Fruit fly (Drosophila melanogaster) whole organism, wandering third instar larva: ENCODE measurements around the gene Dop1R2.

Source experiments
- Abd-B ChIP-seq: fragments of >200 bp; optimal IDR thresholded peaks from 2 replicates; lab custom pipeline; 2017; ENCODE audit warnings: missing biosample characterization, missing genetic modification characterization
- CG32264 ChIP-seq: fragments of 200-800 bp; sonication (Bioruptor generic); optimal IDR thresholded peaks from 2 replicates; lab custom pipeline; 2016; ENCODE audit warnings: missing biosample characterization, missing genetic modification characterization
- CrebA ChIP-seq: fragments of 200-800 bp; sonication (Bioruptor generic); optimal IDR thresholded peaks from 2 replicates; lab custom pipeline; 2016; ENCODE audit warnings: missing biosample characterization, mild to moderate bottlenecking, missing genetic modification characterization, borderline replicate concordance
- Dfd ChIP-seq: fragments of >200 bp; optimal IDR thresholded peaks from 2 replicates; lab custom pipeline; 2017; ENCODE audit warnings: missing biosample characterization, missing genetic modification characterization
- Dif ChIP-seq: fragments of 200-275, 200-300 bp; sonication (Bioruptor generic); optimal IDR thresholded peaks from 2 replicates; lab custom pipeline; 2018; ENCODE audit warnings: missing biosample characterization, missing genetic modification characterization; ENCODE audit not compliant: partially characterized antibody
- GATAd ChIP-seq: sonication (Bioruptor generic); optimal IDR thresholded peaks from 2 replicates; lab custom pipeline; 2016; ENCODE audit warnings: missing biosample characterization, missing genetic modification characterization
- HLH106 ChIP-seq: fragments of 200-800 bp; optimal IDR thresholded peaks from 3 replicates; lab custom pipeline; 2019; ENCODE audit warnings: missing biosample characterization, mild to moderate bottlenecking, missing genetic modification characterization, moderate library complexity
- Hr78 ChIP-seq: fragments of >200 bp; optimal IDR thresholded peaks from 2 replicates; lab custom pipeline; 2017; ENCODE audit warnings: missing biosample characterization, missing genetic modification characterization
- Hr83 ChIP-seq: fragments of 200-300 bp; sonication (Bioruptor generic); optimal IDR thresholded peaks from 2 replicates; lab custom pipeline; 2016; ENCODE audit warnings: missing biosample characterization, mild to moderate bottlenecking, missing genetic modification characterization, moderate library complexity; ENCODE audit not compliant: poor library complexity, severe bottlenecking
- Jra ChIP-seq: sonication (Bioruptor generic); optimal IDR thresholded peaks from 2 replicates; lab custom pipeline; 2016; ENCODE audit warnings: missing biosample characterization, missing genetic modification characterization
- Myc ChIP-seq: fragments of >200 bp; optimal IDR thresholded peaks from 2 replicates; lab custom pipeline; 2017
- N ChIP-seq: fragments of >200 bp; optimal IDR thresholded peaks from 2 replicates; lab custom pipeline; 2018; ENCODE audit warnings: missing biosample characterization, missing external identifiers, missing genetic modification characterization
- OdsH ChIP-seq: fragments of 200-800 bp; sonication (Bioruptor generic); optimal IDR thresholded peaks from 2 replicates; lab custom pipeline; 2016; ENCODE audit warnings: missing biosample characterization, mild to moderate bottlenecking, missing genetic modification characterization
- Rel ChIP-seq, 2 experiments: fragments of 200-800 bp; sonication (Bioruptor generic) in 1 of 2; optimal IDR thresholded peaks; 2 replicates in 1 of 2; 3 replicates in 1 of 2; lab custom pipeline; 2016 to 2019; ENCODE audit warnings: mild to moderate bottlenecking in 2 of 2, missing biosample characterization in 2 of 2, missing genetic modification characterization in 2 of 2, moderate library complexity in 1 of 2
- Vsx2 ChIP-seq: fragments of 200-300, 225-300 bp; sonication (Bioruptor generic); optimal IDR thresholded peaks from 2 replicates; lab custom pipeline; 2018; ENCODE audit warnings: missing biosample characterization, missing genetic modification characterization; ENCODE audit not compliant: partially characterized antibody
- br ChIP-seq: fragments of 200-800 bp; sonication (Bioruptor generic); optimal IDR thresholded peaks from 2 replicates; lab custom pipeline; 2016; ENCODE audit warnings: missing biosample characterization, missing genetic modification characterization
- brk ChIP-seq: fragments of 200-800 bp; sonication (Bioruptor generic); optimal IDR thresholded peaks from 2 replicates; lab custom pipeline; 2016; ENCODE audit warnings: missing biosample characterization, mild to moderate bottlenecking, missing genetic modification characterization
- dl ChIP-seq, 2 experiments: fragments of 175-275, 200-275 bp in 1 of 2; fragments of 200-275 bp in 1 of 2; sonication (Bioruptor generic); optimal IDR thresholded peaks; lab custom pipeline; 2018; ENCODE audit warnings: mild to moderate bottlenecking in 2 of 2, missing biosample characterization in 2 of 2, missing genetic modification characterization in 2 of 2, moderate library complexity in 2 of 2; ENCODE audit not compliant: partially characterized antibody in 2 of 2, insufficient read depth in 1 of 2
- dmrt93B ChIP-seq: fragments of 200-800 bp; sonication (Bioruptor generic); optimal IDR thresholded peaks from 2 replicates; lab custom pipeline; 2018; ENCODE audit warnings: missing biosample characterization, mild to moderate bottlenecking, missing genetic modification characterization
- ey ChIP-seq: fragments of 200-800 bp; sonication (Bioruptor generic); optimal IDR thresholded peaks from 2 replicates; lab custom pipeline; 2016; ENCODE audit warnings: missing biosample characterization, missing genetic modification characterization
- foxo ChIP-seq, 2 experiments: fragments of 200-800 bp; sonication (Bioruptor generic); optimal IDR thresholded peaks; 2 replicates in 1 of 2; 3 replicates in 1 of 2; lab custom pipeline; 2016 to 2017; ENCODE audit warnings: missing biosample characterization in 2 of 2, missing genetic modification characterization in 2 of 2
- h ChIP-seq: fragments of 200-800 bp; sonication (Bioruptor generic); optimal IDR thresholded peaks from 3 replicates; lab custom pipeline; 2016; ENCODE audit warnings: missing biosample characterization, mild to moderate bottlenecking, missing genetic modification characterization
- pan ChIP-seq: fragments of >200 bp; optimal IDR thresholded peaks from 2 replicates; lab custom pipeline; 2017
- psq ChIP-seq: fragments of 200-800 bp; sonication (Bioruptor generic); optimal IDR thresholded peaks from 3 replicates; lab custom pipeline; 2017; ENCODE audit warnings: missing biosample characterization, mild to moderate bottlenecking, missing genetic modification characterization, moderate library complexity
- rgr ChIP-seq: fragments of 200-800 bp; sonication (Bioruptor generic); optimal IDR thresholded peaks from 3 replicates; lab custom pipeline; 2016; ENCODE audit warnings: missing biosample characterization, mild to moderate bottlenecking, missing genetic modification characterization
- sv ChIP-seq: fragments of 200-800 bp; sonication (Bioruptor generic); optimal IDR thresholded peaks from 3 replicates; lab custom pipeline; 2016; ENCODE audit warnings: missing biosample characterization, missing genetic modification characterization
- tai ChIP-seq: sonication (Bioruptor generic); optimal IDR thresholded peaks from 2 replicates; lab custom pipeline; 2016; ENCODE audit warnings: missing biosample characterization, missing genetic modification characterization
- usp ChIP-seq: fragments of >200 bp; optimal IDR thresholded peaks from 2 replicates; lab custom pipeline; 2017; ENCODE audit warnings: missing biosample characterization, missing genetic modification characterization
- woc ChIP-seq: sonication (Bioruptor generic); optimal IDR thresholded peaks from 2 replicates; lab custom pipeline; 2016; ENCODE audit warnings: missing biosample characterization, mild to moderate bottlenecking, missing genetic modification characterization

Dop1R2 gene

dm6 chr3R:29672156-29672555, 12.4 kb upstream of the Dop1R2 start, which contains the start of gene ppk19:
ppk19 (plus strand) TSS chr3R:29672456.
- TF ChIP-seq OdsH (GFP tag; lab: Kevin White, UChicago) (no peak), HLH106 (tag; lab: Kevin White, UChicago) (no peak), foxo (GFP tag; optimal IDR thresholded peaks at IDR 0.05; lab: Kevin White, UChicago) (no peak), Dif (no peak), usp (GFP tag; lab: Kevin White, UChicago) (no peak), dl (GFP tag; optimal IDR thresholded peaks at IDR 0.05; lab: Kevin White, UChicago; ENCODE audit: insufficient read depth in 1 of 2, partially characterized antibody in 2 of 2) (no peak), Hr83 (no peak), N (GFP tag; lab: Kevin White, UChicago) (no peak), GATAd (no peak), br (no peak), Vsx2 (GFP tag; lab: Kevin White, UChicago) (no peak), CrebA (GFP tag; lab: Kevin White, UChicago) (no peak), CG32264 (GFP tag; lab: Kevin White, UChicago) (no peak), Myc (lab: Kevin White, UChicago) (no peak), pan (lab: Kevin White, UChicago) (no peak), dmrt93B (GFP tag; lab: Kevin White, UChicago) (no peak), woc (GFP tag; lab: Kevin White, UChicago) (no peak), Dfd (GFP tag; lab: Kevin White, UChicago) (no peak)

DNA sequence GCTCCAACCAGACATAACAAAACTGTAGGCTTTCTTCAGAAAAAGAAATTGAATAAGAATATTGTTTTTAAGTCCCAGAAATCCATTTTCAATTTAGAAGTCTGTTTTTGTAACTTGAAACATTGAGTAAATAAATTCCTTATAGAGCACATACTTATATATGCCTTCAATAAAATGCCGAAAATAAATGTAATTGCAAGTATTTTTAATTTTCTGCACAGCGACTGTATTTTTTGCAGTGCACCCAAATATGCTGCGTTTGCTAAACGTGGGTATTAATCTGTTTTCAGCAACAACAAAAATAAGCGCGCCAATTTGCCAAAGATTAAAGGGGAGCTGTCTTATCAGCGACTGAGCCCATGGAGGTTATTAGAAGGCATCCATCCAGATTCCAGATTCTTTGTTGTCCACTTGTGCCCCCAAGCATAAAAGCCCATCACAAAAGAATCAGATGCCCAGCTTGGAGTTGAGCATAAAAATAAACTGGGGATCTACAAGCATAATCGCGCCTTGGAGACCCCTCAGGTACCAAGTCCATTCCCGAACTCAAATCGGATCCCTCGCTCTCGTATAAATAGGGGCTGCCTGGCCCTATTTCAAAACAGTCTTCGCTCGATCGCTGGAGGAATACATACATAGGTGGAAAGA, 11.4 kb upstream of the Dop1R2 start, which contains the start of gene Obp99a:
Gene Obp99a (plus strand): TSS at position 598 of the 648 bp plus-strand sequence.
- TF ChIP-seq Abd-B (GFP tag; lab: Kevin White, UChicago) (no peak), pan (lab: Kevin White, UChicago) (no peak), rgr (GFP tag; lab: Kevin White, UChicago) (no peak), Rel (GFP tag; optimal IDR thresholded peaks at IDR 0.05; lab: Kevin White, UChicago) (no peak), Rel (tag; optimal IDR thresholded peaks at IDR 0.05; lab: Kevin White, UChicago) (peak; percentile 76), foxo (GFP tag; optimal IDR thresholded peaks at IDR 0.05; lab: Kevin White, UChicago) (peak in 1 of 2 experiments; percentile 32), Hr78 (GFP tag; lab: Kevin White, UChicago) (no peak), h (peak; percentile 22), CrebA (GFP tag; lab: Kevin White, UChicago) (no peak)
- TF ChIP-seq, all 38 proteins: peak for 3

dm6 chr3R:29668777-29669176, 9.0 kb upstream of the Dop1R2 start, which contains the start of the genes ppk20 and ppk30:
ppk20 (minus strand) TSS chr3R:29668877.
ppk30 (plus strand) TSS chr3R:29669149.
- TF ChIP-seq Hr78 (GFP tag; lab: Kevin White, UChicago), result no peak
- no peak for TF ChIP-seq ey (GFP tag; lab: Kevin White, UChicago)
- no peak for TF ChIP-seq sv
- TF ChIP-seq brk (GFP tag; lab: Kevin White, UChicago), result no peak
- no peak for TF ChIP-seq foxo (GFP tag; optimal IDR thresholded peaks at IDR 0.05; lab: Kevin White, UChicago)
- no peak for TF ChIP-seq h
- no peak for TF ChIP-seq br
- no peak for TF ChIP-seq Dif

DNA sequence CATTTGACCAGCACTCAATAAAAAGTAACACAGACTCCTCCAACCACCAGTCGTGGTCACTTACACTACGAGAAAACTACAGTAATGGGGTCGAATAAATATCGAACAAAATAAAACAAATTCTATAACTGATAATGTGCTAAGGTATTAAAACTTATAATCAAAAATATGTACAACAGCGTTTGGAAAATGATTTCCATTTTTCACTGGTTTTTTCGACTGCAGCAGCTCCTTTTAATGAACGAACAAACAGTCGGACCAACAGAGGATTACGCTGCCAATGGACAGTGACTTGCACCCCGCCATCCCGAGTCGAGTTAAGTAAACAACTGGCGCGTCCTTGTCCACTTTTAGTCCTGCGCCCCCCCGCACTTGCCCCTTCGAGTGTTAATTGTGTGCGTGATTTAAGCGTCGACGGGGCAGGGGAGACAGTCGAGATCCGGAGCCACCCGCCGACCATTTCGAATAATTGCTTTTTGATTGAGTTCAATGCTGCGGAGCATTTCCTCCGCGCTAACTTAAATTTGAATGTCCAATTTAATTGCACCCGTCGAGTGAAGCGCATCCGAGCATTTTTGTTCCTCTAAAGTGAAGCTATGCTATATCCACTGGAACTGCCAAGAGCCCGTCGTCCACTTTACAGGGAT, 4.5 kb upstream of the Dop1R2 start, which contains the start of gene ppk21:
Gene ppk21 (plus strand): TSS at position 597 of the 647 bp plus-strand sequence.
- TF ChIP-seq Dif (no peak), foxo (GFP tag; optimal IDR thresholded peaks at IDR 0.05; lab: Kevin White, UChicago) (no peak), CrebA (GFP tag; lab: Kevin White, UChicago) (no peak), ey (GFP tag; lab: Kevin White, UChicago) (no peak), tai (GFP tag; lab: Kevin White, UChicago) (no peak), Rel (GFP tag; optimal IDR thresholded peaks at IDR 0.05; lab: Kevin White, UChicago) (no peak), Rel (tag; optimal IDR thresholded peaks at IDR 0.05; lab: Kevin White, UChicago) (no peak), Abd-B (GFP tag; lab: Kevin White, UChicago) (no peak), Jra (no peak)

dm6 chr3R:29651488-29651887, 8.3 kb downstream of the Dop1R2 start:
- no peak for TF ChIP-seq Jra
- no peak for TF ChIP-seq Rel (GFP tag; optimal IDR thresholded peaks at IDR 0.05; lab: Kevin White, UChicago)
- no peak for TF ChIP-seq Rel (tag; optimal IDR thresholded peaks at IDR 0.05; lab: Kevin White, UChicago)
- TF ChIP-seq foxo (GFP tag; optimal IDR thresholded peaks at IDR 0.05; lab: Kevin White, UChicago), result peak in 1 of 2 experiments; percentile 8
- no peak for TF ChIP-seq Abd-B (GFP tag; lab: Kevin White, UChicago)
- TF ChIP-seq psq (GFP tag; lab: Kevin White, UChicago), result no peak
- TF ChIP-seq h, result peak; percentile 1
